Worm (Caenorhabditis elegans) whole organism, L1 larva: Measurements from ENCODE around the gene tba-8.

Experiments used
- C16A3.4 ChIP-seq: fragments of 150-350 bp; optimal IDR thresholded peaks from 2 replicates; lab custom pipeline; 2014; ENCODE audit warnings: missing biosample characterization, missing genetic modification characterization
- blmp-1 ChIP-seq: fragments of 150-350 bp; optimal IDR thresholded peaks from 2 replicates; lab custom pipeline; 2014; ENCODE audit warnings: missing biosample characterization, missing genetic modification characterization
- ceh-82 ChIP-seq, 3 experiments: fragments of 150-350 bp in 1 of 3; sonication (generic microtip) in 2 of 3; optimal IDR thresholded peaks; 2 replicates each; lab custom pipeline; 2014 to 2017; ENCODE audit warnings: missing biosample characterization in 3 of 3, missing genetic modification characterization in 3 of 3
- ceh-90 ChIP-seq: sonication (generic microtip); optimal IDR thresholded peaks from 2 replicates; lab custom pipeline; 2016; ENCODE audit warnings: missing genetic modification characterization, missing compliant biosample characterization
- ces-1 ChIP-seq: fragments of 150-350 bp; optimal IDR thresholded peaks from 2 replicates; lab custom pipeline; 2014; ENCODE audit warnings: missing biosample characterization, missing genetic modification reagents, missing genetic modification characterization
- efl-1 ChIP-seq, 4 experiments: fragments of 150-350 bp; optimal IDR thresholded peaks in 3 of 4; peaks in 1 of 4; 1 replicate in 1 of 4; 2 replicates in 3 of 4; lab custom pipeline; 2014; ENCODE audit warnings: missing biosample characterization in 2 of 4, missing genetic modification characterization in 2 of 4, missing genetic modification reagents in 2 of 4
- efl-3 ChIP-seq: fragments of 200-800 bp; sonication (Bioruptor generic); optimal IDR thresholded peaks from 2 replicates; lab custom pipeline; 2018; ENCODE audit warnings: mild to moderate bottlenecking, missing genetic modification characterization, missing compliant biosample characterization
- egl-13 ChIP-seq: sonication (generic microtip); optimal IDR thresholded peaks from 2 replicates; lab custom pipeline; 2016; ENCODE audit warnings: missing genotype, missing genetic modification reagents, missing genetic modification characterization, missing compliant biosample characterization
- egl-27 ChIP-seq, 2 experiments: fragments of 150-350 bp in 1 of 2; sonication (generic microtip); optimal IDR thresholded peaks; 3 replicates each; lab custom pipeline; 2017 to 2018; ENCODE audit warnings: missing biosample characterization in 2 of 2, missing genetic modification characterization in 2 of 2, missing genetic modification reagents in 2 of 2
- elt-2 ChIP-seq: sonication (generic microtip); optimal IDR thresholded peaks from 2 replicates; lab custom pipeline; 2016; ENCODE audit warnings: missing genetic modification characterization, mild to moderate bottlenecking, inconsistent platforms, missing compliant biosample characterization, missing genetic modification reagents
- fkh-10 ChIP-seq: sonication (generic microtip); optimal IDR thresholded peaks from 2 replicates; lab custom pipeline; 2017; ENCODE audit warnings: missing biosample characterization, missing genetic modification reagents, missing genetic modification characterization
- irx-1 ChIP-seq: sonication (generic microtip); optimal IDR thresholded peaks from 2 replicates; lab custom pipeline; 2016; ENCODE audit warnings: missing genetic modification characterization, missing compliant biosample characterization
- jun-1 ChIP-seq: fragments of 150-350 bp; optimal IDR thresholded peaks from 2 replicates; lab custom pipeline; 2014; ENCODE audit warnings: missing biosample characterization, missing genetic modification reagents, missing genetic modification characterization
- lin-13 ChIP-seq: fragments of 150-350 bp; optimal IDR thresholded peaks from 2 replicates; lab custom pipeline; 2014; ENCODE audit warnings: missing biosample characterization, missing genetic modification reagents, missing genetic modification characterization
- lin-14 ChIP-seq: fragments of 200-800 bp; sonication (Bioruptor generic); optimal IDR thresholded peaks from 2 replicates; lab custom pipeline; 2018; ENCODE audit warnings: mild to moderate bottlenecking, missing genetic modification characterization, moderate library complexity, missing compliant biosample characterization
- lin-15B ChIP-seq: fragments of 150-350 bp; sonication (generic microtip); optimal IDR thresholded peaks from 3 replicates; lab custom pipeline; 2014; ENCODE audit warnings: missing biosample characterization, missing genetic modification characterization
- mdl-1 ChIP-seq, 2 experiments: fragments of 150-350 bp; optimal IDR thresholded peaks; 2 replicates each; lab custom pipeline; 2014 to 2017; ENCODE audit warnings: missing biosample characterization in 2 of 2, missing genetic modification characterization in 2 of 2, inconsistent platforms in 1 of 2
- nhr-12 ChIP-seq: sonication (generic microtip); optimal IDR thresholded peaks from 2 replicates; lab custom pipeline; 2017; ENCODE audit warnings: missing biosample characterization, missing genetic modification characterization
- nhr-19 ChIP-seq: fragments of 200-800 bp; sonication (Bioruptor generic); conservative IDR thresholded peaks from 2 replicates; pipeline ENCODE4 v1.3.6; 2022; ENCODE audit warnings: missing genetic modification characterization, missing compliant biosample characterization
- nhr-20 ChIP-seq: sonication (generic microtip); optimal IDR thresholded peaks from 2 replicates; lab custom pipeline; 2016; ENCODE audit warnings: mild to moderate bottlenecking, missing genetic modification characterization, missing compliant biosample characterization
- nhr-237 ChIP-seq: fragments of 150-350 bp; optimal IDR thresholded peaks from 2 replicates; lab custom pipeline; 2014; ENCODE audit warnings: missing biosample characterization, missing genetic modification characterization
- nhr-71 ChIP-seq: sonication (generic microtip); optimal IDR thresholded peaks from 2 replicates; lab custom pipeline; 2016; ENCODE audit warnings: mild to moderate bottlenecking, missing genetic modification characterization, moderate library complexity, missing compliant biosample characterization
- nhr-85 ChIP-seq: sonication (generic microtip); peaks from one replicate; lab custom pipeline; 2016; ENCODE audit warnings: missing genetic modification characterization, inconsistent platforms, missing compliant biosample characterization
- pax-3 ChIP-seq: fragments of 200-800 bp; sonication (Bioruptor generic); optimal IDR thresholded peaks from 2 replicates; lab custom pipeline; 2018; ENCODE audit warnings: mild to moderate bottlenecking, missing genetic modification characterization, moderate library complexity, missing compliant biosample characterization
- skn-1 ChIP-seq: fragments of 150-350 bp; optimal IDR thresholded peaks from 2 replicates; lab custom pipeline; 2014; ENCODE audit warnings: missing biosample characterization, missing genetic modification characterization
- sptf-1 ChIP-seq: fragments of 150-350 bp; optimal IDR thresholded peaks from 2 replicates; lab custom pipeline; 2014; ENCODE audit warnings: missing biosample characterization, missing genetic modification characterization
- tlp-1 ChIP-seq: fragments of 150-350 bp; optimal IDR thresholded peaks from 2 replicates; lab custom pipeline; 2014; ENCODE audit warnings: missing biosample characterization, missing genetic modification characterization
- unc-130 ChIP-seq: fragments of 150-350 bp; optimal IDR thresholded peaks from 2 replicates; lab custom pipeline; 2017; ENCODE audit warnings: missing biosample characterization, missing genetic modification characterization, inconsistent platforms
- unc-30 ChIP-seq: sonication (generic microtip); optimal IDR thresholded peaks from 2 replicates; lab custom pipeline; 2017; ENCODE audit warnings: missing biosample characterization, missing genetic modification characterization
- unc-98 ChIP-seq: fragments of 200-800 bp; sonication (Bioruptor generic); IDR thresholded peaks from 2 replicates; pipeline ENCODE4 v1.3.6; 2022; ENCODE audit warnings: missing genetic modification characterization, missing compliant biosample characterization
- zip-4 ChIP-seq: fragments of 200-800 bp; sonication (Bioruptor generic); optimal IDR thresholded peaks from 2 replicates; lab custom pipeline; 2018; ENCODE audit warnings: mild to moderate bottlenecking, missing genetic modification characterization, moderate library complexity, missing compliant biosample characterization
- ztf-11 ChIP-seq, 2 experiments: sonication (generic microtip); optimal IDR thresholded peaks; 2 replicates each; lab custom pipeline; 2016 to 2017; ENCODE audit warnings: missing genetic modification characterization in 2 of 2, missing biosample characterization in 1 of 2, missing compliant biosample characterization in 1 of 2

Gene tba-8

DNA sequence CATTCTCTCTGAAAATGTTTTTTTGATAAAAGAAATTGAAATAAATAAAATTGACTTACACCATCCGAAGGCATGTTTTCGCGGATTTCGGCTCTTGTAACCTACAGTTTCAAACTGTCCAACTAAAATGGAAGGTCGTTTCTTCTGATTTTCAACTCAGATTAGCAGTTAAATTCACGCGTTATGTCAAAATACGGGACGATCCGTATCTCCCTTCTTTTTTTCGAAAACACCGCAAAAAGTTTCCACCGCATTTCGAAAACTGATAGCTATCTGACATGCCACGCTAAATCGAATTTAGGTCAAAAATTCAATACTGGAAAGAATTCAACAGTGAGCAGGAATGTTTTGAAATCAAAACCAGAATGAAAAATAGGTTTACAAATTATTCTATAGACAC lies at the start of gene tba-8:
Gene tba-8, minus strand, starts transcription at position 207 of the 400 bp plus-strand sequence.
- TF ChIP-seq ces-1 (GFP tag; lab: Kevin White, UChicago): no peak
- peak; percentile 25 for TF ChIP-seq lin-14 (GFP tag; lab: Kevin White, UChicago)
- no peak for TF ChIP-seq lin-15B (tag; lab: Kevin White, UChicago)
- peak; percentile 79 for TF ChIP-seq nhr-85 (tag; lab: Kevin White, UChicago)
- peak; percentile 19 for TF ChIP-seq blmp-1 (tag; lab: Kevin White, UChicago)
- no peak for TF ChIP-seq unc-130 (tag; lab: Kevin White, UChicago)
- TF ChIP-seq nhr-237 (tag; lab: Kevin White, UChicago): no peak
- TF ChIP-seq, all 84 proteins: peak for 3

DNA sequence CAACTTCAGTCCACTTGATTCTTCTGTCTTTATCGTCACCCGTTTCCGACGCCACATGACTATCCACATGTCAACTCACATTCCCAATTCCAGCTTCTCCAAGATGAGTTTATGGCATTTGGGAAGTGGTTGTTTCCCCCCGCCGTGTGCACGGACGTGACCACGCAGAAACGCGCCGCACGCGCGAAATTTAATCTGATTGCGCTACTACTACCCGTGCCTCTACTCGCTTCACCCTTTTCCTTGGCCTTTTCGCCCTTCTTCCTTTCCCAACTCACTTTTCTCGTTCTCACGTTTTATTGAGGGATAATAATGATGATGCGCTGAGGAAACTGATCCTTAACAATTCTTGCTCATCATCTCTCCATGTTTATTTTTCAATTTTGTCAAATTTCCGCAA lies 48.2 kb upstream of the tba-8 start:
- TF ChIP-seq ceh-82 (tag; optimal IDR thresholded peaks at IDR 0.05; lab: Kevin White, UChicago): no peak
- TF ChIP-seq skn-1: no peak
- peak; percentile 44 for TF ChIP-seq lin-14 (GFP tag; lab: Kevin White, UChicago)

DNA sequence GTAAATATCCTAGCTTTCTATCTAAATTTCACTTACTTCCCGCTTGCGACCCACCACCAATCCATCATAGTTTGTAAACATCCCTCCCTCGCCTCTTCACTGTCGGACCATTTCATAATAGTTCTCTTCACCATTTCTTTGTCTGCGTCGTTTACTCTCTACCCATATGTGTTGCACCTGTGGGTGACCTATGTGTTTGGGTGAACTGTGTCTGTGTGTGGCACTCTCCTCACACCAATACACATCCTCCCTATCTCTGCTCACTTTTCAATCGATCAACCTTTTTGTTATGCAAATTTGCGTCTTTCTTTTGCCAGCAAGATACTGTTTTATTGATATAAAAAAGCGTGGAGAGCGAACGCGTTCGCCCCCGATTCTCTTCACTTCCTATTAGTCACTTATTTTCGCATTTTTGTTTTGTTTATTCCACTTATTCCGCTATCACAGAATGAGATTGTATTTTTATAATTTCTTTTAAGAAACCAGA lies 46.8 kb upstream of the tba-8 start:
- TF ChIP-seq mdl-1 (tag; optimal IDR thresholded peaks at IDR 0.05; lab: Kevin White, UChicago): no peak
- TF ChIP-seq efl-3 (GFP tag; lab: Kevin White, UChicago): no peak
- peak; percentile 8 for TF ChIP-seq blmp-1 (tag; lab: Kevin White, UChicago)
- no peak for TF ChIP-seq jun-1 (tag; lab: Kevin White, UChicago)

DNA sequence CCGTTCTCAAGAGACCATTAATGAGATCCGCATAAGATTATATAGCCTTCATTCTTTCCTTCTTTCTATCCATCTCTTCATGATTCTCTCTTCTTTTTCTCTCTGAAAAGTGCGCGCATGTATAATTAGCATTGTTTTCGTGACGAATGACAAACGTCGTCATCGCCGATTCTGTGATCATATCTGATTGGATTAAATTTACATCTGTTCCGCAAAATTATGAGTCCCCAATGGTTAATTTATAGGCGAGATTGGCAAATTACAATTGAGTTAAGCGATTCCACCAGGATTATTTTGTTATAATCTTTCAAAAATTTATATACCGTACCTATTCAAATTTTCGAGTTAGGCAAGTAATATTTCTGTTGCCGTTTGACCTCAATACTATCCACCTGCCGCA lies 46.1 kb upstream of the tba-8 start:
- TF ChIP-seq egl-13 (tag; lab: Kevin White, UChicago) (no peak), irx-1 (tag; lab: Kevin White, UChicago) (no peak), efl-3 (GFP tag; lab: Kevin White, UChicago) (no peak), nhr-71 (tag; lab: Kevin White, UChicago) (no peak), nhr-20 (tag; lab: Kevin White, UChicago) (no peak), fkh-10 (no peak), ceh-90 (tag; lab: Kevin White, UChicago) (no peak), sptf-1 (tag; lab: Kevin White, UChicago) (no peak)

DNA sequence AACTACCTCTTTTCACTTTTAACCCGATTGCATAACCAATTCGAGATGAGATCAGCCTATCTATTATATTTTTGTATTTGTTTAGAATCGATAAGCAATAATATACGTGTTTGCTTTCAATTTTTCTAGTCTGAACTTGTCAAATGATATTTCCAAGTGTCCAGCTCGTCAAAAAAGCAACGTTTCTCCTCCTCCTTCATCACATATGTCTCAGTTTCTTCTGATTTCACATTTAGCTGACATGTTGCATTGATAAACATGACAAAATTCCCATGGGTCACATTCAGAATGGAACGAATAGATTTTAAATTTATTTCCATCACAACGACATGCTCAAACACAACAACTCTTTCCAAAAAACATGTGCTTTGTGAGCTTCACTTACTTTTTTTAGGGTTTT lies 41.2 kb upstream of the tba-8 start:
- TF ChIP-seq unc-98 (GFP tag; lab: Robert Waterston, UW) (no peak), zip-4 (GFP tag; lab: Kevin White, UChicago) (no peak), mdl-1 (tag; optimal IDR thresholded peaks at IDR 0.05; lab: Kevin White, UChicago) (no peak), nhr-12 (no peak), pax-3 (tag; lab: Kevin White, UChicago) (no peak), lin-15B (tag; lab: Kevin White, UChicago) (no peak), nhr-20 (tag; lab: Kevin White, UChicago) (no peak), unc-30 (tag; lab: Kevin White, UChicago) (no peak), C16A3.4 (tag; lab: Kevin White, UChicago) (no peak), efl-1 (optimal IDR thresholded peaks at IDR 0.05; lab: Kevin White, UChicago) (no peak), efl-1 (GFP tag; optimal IDR thresholded peaks at IDR 0.05 in 1 of 2; lab: Kevin White, UChicago) (no peak), tlp-1 (tag; lab: Kevin White, UChicago) (no peak), nhr-19 (GFP tag; lab: Robert Waterston, UW) (no peak), lin-13 (GFP tag; lab: Kevin White, UChicago) (no peak), ztf-11 (tag; optimal IDR thresholded peaks at IDR 0.05; lab: Kevin White, UChicago) (no peak), elt-2 (no peak), egl-27 (tag; optimal IDR thresholded peaks at IDR 0.05; lab: Kevin White, UChicago) (no peak)
